Fruit fly (Drosophila melanogaster): ENCODE results near the gene qless.

qless gene

dm6 chr3R:31296989-31297388 is 44.6 kb upstream of the qless start (continued):
- peak; percentile 92 for TF ChIP-seq svp (GFP tag)
- peak; percentile 45 for TF ChIP-seq topi (GFP tag; optimal IDR thresholded peaks at IDR 0.05)
- TF ChIP-seq cyc (GFP tag; optimal IDR thresholded peaks at IDR 0.05) = peak; percentile 44
- no peak for TF ChIP-seq Eip93F (GFP tag; optimal IDR thresholded peaks at IDR 0.05)
- peak; percentile 41 for TF ChIP-seq lz (GFP tag; optimal IDR thresholded peaks at IDR 0.05)
- no peak for TF ChIP-seq CG8319 (GFP tag; optimal IDR thresholded peaks at IDR 0.05)
- peak; percentile 31 for TF ChIP-seq achi (GFP tag; optimal IDR thresholded peaks at IDR 0.05)
- no peak for TF ChIP-seq CG6808 (GFP tag; optimal IDR thresholded peaks at IDR 0.05)
- no peak for TF ChIP-seq ss (GFP tag; optimal IDR thresholded peaks at IDR 0.05)
- no peak for TF ChIP-seq CG9139 (GFP tag; optimal IDR thresholded peaks at IDR 0.05)
- TF ChIP-seq CG10631 (GFP tag; optimal IDR thresholded peaks at IDR 0.05) = peak; percentile 5
- TF ChIP-seq CG8119 (GFP tag; IDR thresholded peaks at IDR 0.05) = no peak
- TF ChIP-seq Met (GFP tag; optimal IDR thresholded peaks at IDR 0.05) = peak; percentile 73
- no peak for TF ChIP-seq Blimp-1 (GFP tag; optimal IDR thresholded peaks at IDR 0.05)
- TF ChIP-seq CG6163 (GFP tag; IDR thresholded peaks at IDR 0.05) = 0 out of 3 replicates have a peak, but pooled peaks have one; percentile 12
- TF ChIP-seq Ets96B (tag; optimal IDR thresholded peaks at IDR 0.05) = no peak
- TF ChIP-seq Sox14 (GFP tag; optimal IDR thresholded peaks at IDR 0.05) = peak; percentile 41
- TF ChIP-seq Lpt (GFP tag; optimal IDR thresholded peaks at IDR 0.05) = no peak
- no peak for TF ChIP-seq CG15336 (GFP tag; IDR thresholded peaks at IDR 0.05)

dm6 chr3R:31295694-31296093 is 43.3 kb upstream of the qless start:
- peak; percentile 29 for TF ChIP-seq CG7368 (GFP tag; optimal IDR thresholded peaks at IDR 0.05)
- TF ChIP-seq Ets21C (GFP tag; optimal IDR thresholded peaks at IDR 0.05) = no peak
- TF ChIP-seq CG31627 (GFP tag; optimal IDR thresholded peaks at IDR 0.05) = peak; percentile 49
- peak; percentile 41 for TF ChIP-seq esn (GFP tag; optimal IDR thresholded peaks at IDR 0.05)
- TF ChIP-seq salr (GFP tag; optimal IDR thresholded peaks at IDR 0.05) = peak; percentile 14 to 32
- TF ChIP-seq Hr38 (GFP tag; optimal IDR thresholded peaks at IDR 0.05) = no peak
- peak; percentile 4 for TF ChIP-seq CG1621 (tag; optimal IDR thresholded peaks at IDR 0.05)
- no peak for TF ChIP-seq Blimp-1 (GFP tag; optimal IDR thresholded peaks at IDR 0.05)
- peak; percentile 60 for TF ChIP-seq CG11762 (GFP tag; optimal IDR thresholded peaks at IDR 0.05; ENCODE audit: insufficient read depth)
- TF ChIP-seq CG6792 (GFP tag; optimal IDR thresholded peaks at IDR 0.05) = peak; percentile 28
- TF ChIP-seq eg (GFP tag; IDR thresholded peaks at IDR 0.05) = peak; percentile 65; the same call in 2 of the 3 replicates
- no peak for TF ChIP-seq dsx (GFP tag; optimal IDR thresholded peaks at IDR 0.05; ENCODE audit: poor library complexity, severe bottlenecking)
- peak; percentile 44; the same call in 1 of the 2 replicates for TF ChIP-seq Gug (GFP tag; IDR thresholded peaks at IDR 0.05)
- TF ChIP-seq CG32006 (GFP tag; optimal IDR thresholded peaks at IDR 0.05) = peak; percentile 67
- TF ChIP-seq CG6163 (GFP tag; IDR thresholded peaks at IDR 0.05) = peak; percentile 51; the same call in 1 of the 3 replicates
- peak; percentile 39 for TF ChIP-seq CG10669 (GFP tag; optimal IDR thresholded peaks at IDR 0.05)
- peak; percentile 46 for TF ChIP-seq net (GFP tag; optimal IDR thresholded peaks at IDR 0.05)
- peak; percentile 63 for TF ChIP-seq CG15336 (GFP tag; IDR thresholded peaks at IDR 0.05)
- no peak for TF ChIP-seq Lpt (GFP tag; optimal IDR thresholded peaks at IDR 0.05)
- TF ChIP-seq cyc (GFP tag; optimal IDR thresholded peaks at IDR 0.05) = peak; percentile 50
- TF ChIP-seq fd59A (GFP tag; optimal IDR thresholded peaks at IDR 0.05) = peak; percentile 10
- TF ChIP-seq Smox (GFP tag; optimal IDR thresholded peaks at IDR 0.05) = peak; percentile 56
- peak; percentile 65 for TF ChIP-seq Hr4 (GFP tag; optimal IDR thresholded peaks at IDR 0.05)
- peak; percentile 14 for TF ChIP-seq spab (GFP tag; optimal IDR thresholded peaks at IDR 0.05)
- peak; percentile 72 for TF ChIP-seq Met (GFP tag; optimal IDR thresholded peaks at IDR 0.05)
- peak; percentile 58 for TF ChIP-seq achi (GFP tag; optimal IDR thresholded peaks at IDR 0.05)
- TF ChIP-seq fd85E (GFP tag; optimal IDR thresholded peaks at IDR 0.05) = no peak
- peak; percentile 13; the same call in 1 of the 2 replicates for TF ChIP-seq CG11294 (GFP tag; IDR thresholded peaks at IDR 0.05)
- peak; percentile 39 for TF ChIP-seq Eip75B (GFP tag; optimal IDR thresholded peaks at IDR 0.05)
- TF ChIP-seq CG8119 (GFP tag; IDR thresholded peaks at IDR 0.05) = peak; percentile 69
- TF ChIP-seq CG8319 (GFP tag; optimal IDR thresholded peaks at IDR 0.05) = peak; percentile 1
- peak; percentile 31 for TF ChIP-seq topi (GFP tag; optimal IDR thresholded peaks at IDR 0.05)
- peak; percentile 61 for TF ChIP-seq acj6 (GFP tag; optimal IDR thresholded peaks at IDR 0.05)
- peak; percentile 49 for TF ChIP-seq Sox102F (GFP tag; optimal IDR thresholded peaks at IDR 0.05)
- peak; percentile 49 for TF ChIP-seq Hr39 (GFP tag; optimal IDR thresholded peaks at IDR 0.05)
- TF ChIP-seq Eip78C (GFP tag) = no peak
- TF ChIP-seq fkh (GFP tag; optimal IDR thresholded peaks at IDR 0.05) = no peak
- TF ChIP-seq lz (GFP tag; optimal IDR thresholded peaks at IDR 0.05) = peak; percentile 24
- TF ChIP-seq CG6276 (GFP tag; optimal IDR thresholded peaks at IDR 0.05) = peak; percentile 30
- no peak for TF ChIP-seq ss (GFP tag; optimal IDR thresholded peaks at IDR 0.05)
- TF ChIP-seq svp (GFP tag) = peak; percentile 72
- peak; percentile 41 for TF ChIP-seq CG3032 (tag; optimal IDR thresholded peaks at IDR 0.05)
